Fruit fly (Drosophila melanogaster) whole organism, prepupa: Measurements from ENCODE around the gene noi.

Experiments
- CG3919 ChIP-seq: fragments of 200-800 bp; sonication (Bioruptor generic); optimal IDR thresholded peaks from 3 replicates; lab custom pipeline; 2016; ENCODE audit warnings: missing biosample characterization, missing genetic modification characterization
- CG6854 ChIP-seq: fragments of 200-800 bp; sonication (Bioruptor generic); optimal IDR thresholded peaks from 2 replicates; lab custom pipeline; 2017; ENCODE audit warnings: missing biosample characterization, mild to moderate bottlenecking, missing genetic modification characterization
- CG8632 ChIP-seq: fragments of 200-800 bp; sonication (Bioruptor generic); optimal IDR thresholded peaks from 3 replicates; lab custom pipeline; 2016; ENCODE audit warnings: missing biosample characterization, missing genetic modification characterization
- Hr39 ChIP-seq: fragments of 200-800 bp; sonication (Bioruptor generic); optimal IDR thresholded peaks from 2 replicates; lab custom pipeline; 2016; ENCODE audit warnings: missing biosample characterization, missing genetic modification characterization
- fd85E ChIP-seq: fragments of 200-800 bp; sonication (Bioruptor generic); optimal IDR thresholded peaks from 3 replicates; lab custom pipeline; 2016; ENCODE audit warnings: missing biosample characterization, missing genetic modification characterization

dm6 chr3R:5554852-5555251 is 36.4 kb downstream of the noi start, which contains the start of gene Snm1:
- TF ChIP-seq CG3919 (GFP tag; lab: Kevin White, UChicago) (no peak), fd85E (no peak), CG8632 (GFP tag; lab: Kevin White, UChicago) (no peak), CG6854 (no peak), Hr39 (GFP tag; lab: Kevin White, UChicago) (no peak)
